Worm (Caenorhabditis elegans): Measurements from ENCODE around the gene F02H6.6.
A peak's percentile ranks its signal among the peaks of the same experiment; 100 is the strongest.

F02H6.6 gene

DNA sequence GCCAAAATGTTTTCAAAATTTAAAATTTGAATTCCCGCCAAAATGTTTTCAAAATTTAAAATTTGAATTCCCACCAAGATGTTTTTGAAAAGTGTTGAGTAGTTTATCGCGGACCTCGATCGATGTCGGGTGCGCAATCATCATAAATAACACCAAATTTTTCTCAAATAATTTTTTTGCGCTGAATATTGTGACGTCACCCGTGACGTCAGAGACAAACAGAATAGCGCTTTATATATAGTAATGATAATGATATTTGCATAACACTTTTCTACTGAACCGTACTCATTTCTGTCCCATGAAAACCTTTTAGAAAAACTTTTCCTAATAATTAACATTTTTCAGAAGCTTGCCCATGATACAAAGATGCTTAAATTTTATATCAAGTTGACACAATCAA, 12.2 kb downstream of the F02H6.6 start:
- peak; percentile 93 for TF ChIP-seq snpc-1.2 (GFP tag; IDR thresholded peaks at IDR 0.05)

DNA sequence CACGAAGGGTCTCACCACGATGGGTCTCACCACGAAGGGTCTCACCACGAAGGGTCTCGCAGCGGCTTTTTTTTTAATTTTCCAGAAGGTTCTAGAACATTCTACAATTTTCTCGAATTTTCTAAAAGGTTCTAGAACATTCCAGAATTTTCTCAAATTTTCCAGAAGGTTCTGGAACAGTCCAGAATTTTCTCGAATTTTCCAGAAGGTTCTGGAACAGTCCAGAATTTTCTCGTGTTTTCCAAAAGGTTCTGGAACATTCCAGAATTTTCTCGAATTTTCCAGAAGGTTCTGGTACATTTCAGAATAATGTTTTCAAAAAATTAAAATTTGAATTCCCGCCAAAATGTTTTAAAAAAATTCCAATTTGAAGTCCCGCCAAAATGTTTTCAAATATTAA, 12.6 kb downstream of the F02H6.6 start:
- TF ChIP-seq snpc-1.2 (GFP tag; IDR thresholded peaks at IDR 0.05), result peak; percentile 23

DNA sequence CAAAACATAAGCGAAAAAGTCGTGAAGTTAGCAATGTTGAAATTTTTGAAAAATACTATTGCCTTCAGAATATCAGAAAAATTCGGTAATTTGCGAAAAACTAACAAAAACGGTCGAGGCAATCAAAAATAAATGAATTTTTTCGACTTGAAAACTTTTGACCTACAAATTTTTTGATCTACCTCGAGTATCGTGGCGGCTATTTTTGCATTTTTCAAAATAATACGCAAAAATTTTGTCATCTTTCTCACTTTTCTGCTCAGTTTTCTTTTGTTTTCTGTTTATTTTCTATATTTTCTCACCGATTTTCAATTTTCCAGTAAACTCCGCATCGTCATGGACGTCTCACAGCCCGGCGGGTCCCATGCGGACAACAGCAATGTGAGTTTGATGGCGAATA, 14.9 kb downstream of the F02H6.6 start:
- TF ChIP-seq zfp-3 (GFP tag; conservative IDR thresholded peaks at IDR 0.05) (no peak), nhr-41 (GFP tag; IDR thresholded peaks at IDR 0.05) (no peak), lin-38 (GFP tag; IDR thresholded peaks at IDR 0.05) (no peak), aly-2 (tag; optimal IDR thresholded peaks at IDR 0.05) (no peak)

DNA sequence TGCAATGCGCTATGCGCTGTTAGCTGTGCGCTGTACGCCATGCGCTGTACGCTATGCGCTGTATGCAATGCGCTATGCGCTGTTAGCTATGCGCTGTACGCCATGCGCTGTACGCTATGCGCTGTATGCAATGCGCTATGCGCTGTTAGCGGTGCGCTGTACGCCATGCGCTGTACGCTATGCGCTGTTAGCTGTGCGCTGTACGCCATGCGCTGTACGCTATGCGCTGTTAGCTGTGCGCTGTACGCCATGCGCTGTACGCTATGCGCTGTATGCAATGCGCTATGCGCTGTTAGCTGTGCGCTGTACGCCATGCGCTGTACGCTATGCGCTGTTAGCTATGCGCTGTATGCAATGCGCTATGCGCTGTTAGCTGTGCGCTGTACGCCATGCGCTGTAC, 22.3 kb downstream of the F02H6.6 start:
- 0 out of 2 replicates have a peak, but pooled peaks have one; percentile 56 for TF ChIP-seq dmd-8 (GFP tag; IDR thresholded peaks at IDR 0.05)
- TF ChIP-seq Y105C5A.15 (GFP tag; IDR thresholded peaks at IDR 0.05), result peak; percentile 54; the same call in 1 of the 2 replicates

DNA sequence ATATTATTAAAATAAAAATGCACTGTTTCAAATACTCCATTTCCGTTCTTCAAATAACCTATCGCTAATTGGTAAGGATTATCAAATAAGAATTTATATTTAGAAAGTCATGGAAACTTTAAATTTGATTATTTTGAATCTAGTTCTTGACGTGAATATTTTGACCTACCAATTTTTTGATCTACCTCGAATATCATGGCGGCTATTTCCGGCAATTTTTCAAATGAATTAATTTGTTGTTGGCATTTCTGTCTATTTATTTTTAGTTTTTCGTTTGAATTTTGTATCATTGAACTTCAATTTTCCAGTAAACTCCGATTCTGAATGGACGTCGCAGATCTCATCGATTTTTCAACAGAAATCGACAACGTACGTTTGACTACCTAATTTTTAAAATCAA, 27.5 kb downstream of the F02H6.6 start, which contains the start of gene F02H6.3:
TSS of gene F02H6.3 (plus strand) at position 266 of the 400 bp plus-strand sequence.
- TF ChIP-seq F37D6.2 (tag; optimal IDR thresholded peaks at IDR 0.05) (no peak), ZK337.2 (GFP tag; IDR thresholded peaks at IDR 0.05) (no peak), nhr-6 (tag; optimal IDR thresholded peaks at IDR 0.05) (no peak), zip-11 (GFP tag; IDR thresholded peaks at IDR 0.05) (no peak), snpc-4 (tag; optimal IDR thresholded peaks at IDR 0.05) (no peak), rbr-2 (tag; optimal IDR thresholded peaks at IDR 0.05) (no peak)

DNA sequence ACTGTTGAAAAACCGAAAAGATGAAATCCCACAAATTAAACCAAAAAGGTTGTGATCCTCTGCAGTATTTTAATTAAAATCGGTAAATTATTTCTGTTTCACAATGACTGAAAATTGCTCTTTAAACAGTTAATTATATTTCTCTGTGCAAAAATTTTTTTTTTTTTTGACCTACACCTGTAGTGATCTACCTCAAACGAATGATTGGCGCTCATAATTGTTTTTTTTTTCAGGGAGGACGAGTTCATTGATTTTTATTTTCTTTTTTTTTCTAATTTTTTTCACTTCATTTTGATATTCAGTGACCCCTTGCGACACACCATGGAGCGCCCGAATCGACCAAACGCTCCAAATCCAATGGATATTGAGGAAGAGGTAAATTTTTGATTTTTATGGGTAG, 34.5 kb downstream of the F02H6.6 start, which contains the start of gene F02H6.2:
TSS of gene F02H6.2 (plus strand) at position 301 of the 400 bp plus-strand sequence.
- TF ChIP-seq hif-1 (tag; optimal IDR thresholded peaks at IDR 0.05) (no peak), F49E8.2 (tag; optimal IDR thresholded peaks at IDR 0.05; ENCODE audit: borderline replicate concordance) (no peak), sdz-12 (GFP tag; optimal IDR thresholded peaks at IDR 0.05) (no peak), pha-4 (GFP tag; IDR thresholded peaks at IDR 0.05) (no peak), pha-4 (tag; optimal IDR thresholded peaks at IDR 0.05) (no peak), ces-1 (GFP tag; optimal IDR thresholded peaks at IDR 0.05) (no peak), pqm-1 (tag; optimal IDR thresholded peaks at IDR 0.05) (no peak), F10B5.3 (tag; optimal IDR thresholded peaks at IDR 0.05) (no peak), ctbp-1 (GFP tag; IDR thresholded peaks at IDR 0.05) (no peak), set-16 (GFP tag; IDR thresholded peaks at IDR 0.05) (no peak), nhr-237 (tag; optimal IDR thresholded peaks at IDR 0.05) (no peak), attf-4 (tag; optimal IDR thresholded peaks at IDR 0.05) (no peak), nhr-77 (tag; optimal IDR thresholded peaks at IDR 0.05) (no peak), dpl-1 (GFP tag; optimal IDR thresholded peaks at IDR 0.05) (no peak), nhr-42 (GFP tag; IDR thresholded peaks at IDR 0.05) (no peak), mxl-2 (GFP tag; conservative IDR thresholded peaks at IDR 0.05) (no peak), ZK337.2 (GFP tag; IDR thresholded peaks at IDR 0.05) (no peak), nhr-10 (tag; optimal IDR thresholded peaks at IDR 0.05) (no peak), fos-1 (tag; optimal IDR thresholded peaks at IDR 0.05) (no peak), Y75B8A.6 (GFP tag; IDR thresholded peaks at IDR 0.05) (no peak), unc-62 (GFP tag; optimal IDR thresholded peaks at IDR 0.05 in 1 of 2) (no peak), unc-62 (tag; optimal IDR thresholded peaks at IDR 0.05) (no peak)
